Worm (Caenorhabditis elegans) whole organism, L2 larva: ENCODE results near the gene T03F6.6.

Experiments
- C34F6.9 ChIP-seq: fragments of 150-350 bp; optimal IDR thresholded peaks from 2 replicates; lab custom pipeline; 2014; ENCODE audit warnings: missing biosample characterization, missing genetic modification characterization
- F13H6.1 ChIP-seq: sonication (generic microtip); optimal IDR thresholded peaks from 2 replicates; lab custom pipeline; 2016; ENCODE audit warnings: missing genetic modification characterization, missing compliant biosample characterization
- R02D3.7 ChIP-seq: fragments of 150-350 bp; optimal IDR thresholded peaks from 2 replicates; lab custom pipeline; 2014; ENCODE audit warnings: missing biosample characterization, missing genetic modification characterization
- Y55F3AM.14 ChIP-seq: fragments of 200-800 bp; sonication (Bioruptor generic); optimal IDR thresholded peaks from 2 replicates; lab custom pipeline; 2018; ENCODE audit warnings: mild to moderate bottlenecking, missing genetic modification characterization, missing compliant biosample characterization
- ZK546.5 ChIP-seq: sonication (generic microtip); optimal IDR thresholded peaks from 2 replicates; lab custom pipeline; 2017; ENCODE audit warnings: missing biosample characterization, missing genetic modification characterization
- alr-1 ChIP-seq: fragments of 150-350 bp; optimal IDR thresholded peaks from 2 replicates; lab custom pipeline; 2014; ENCODE audit warnings: missing biosample characterization, missing genetic modification characterization
- aly-2 ChIP-seq: fragments of 150-350 bp; optimal IDR thresholded peaks from 2 replicates; lab custom pipeline; 2014; ENCODE audit warnings: missing biosample characterization, missing genetic modification characterization
- ceh-16 ChIP-seq: fragments of 150-350 bp; optimal IDR thresholded peaks from 2 replicates; lab custom pipeline; 2014; ENCODE audit warnings: missing biosample characterization, missing genetic modification characterization
- ceh-82 ChIP-seq: fragments of 150-350 bp; optimal IDR thresholded peaks from 2 replicates; lab custom pipeline; 2014; ENCODE audit warnings: missing biosample characterization, missing genetic modification characterization
- crh-2 ChIP-seq: sonication (generic microtip); optimal IDR thresholded peaks from 2 replicates; lab custom pipeline; 2017; ENCODE audit warnings: missing biosample characterization, missing genetic modification characterization
- dmd-4 ChIP-seq: sonication (generic microtip); optimal IDR thresholded peaks from 2 replicates; lab custom pipeline; 2017; ENCODE audit warnings: missing biosample characterization, missing genetic modification characterization
- elt-1 ChIP-seq: fragments of 150-350 bp; optimal IDR thresholded peaks from 2 replicates; lab custom pipeline; 2014; ENCODE audit warnings: missing biosample characterization, missing genetic modification characterization
- elt-3 ChIP-seq: sonication (generic microtip); optimal IDR thresholded peaks from 2 replicates; lab custom pipeline; 2017; ENCODE audit warnings: missing biosample characterization, missing genetic modification characterization
- gmeb-1 ChIP-seq: fragments of 150-350 bp; optimal IDR thresholded peaks from 2 replicates; lab custom pipeline; 2014; ENCODE audit warnings: missing biosample characterization, missing genetic modification characterization
- lin-11 ChIP-seq: fragments of 150-350 bp; sonication (generic microtip); optimal IDR thresholded peaks from 2 replicates; lab custom pipeline; 2014; ENCODE audit warnings: missing biosample characterization, missing genetic modification characterization, inconsistent platforms, mixed read lengths
- lin-13 ChIP-seq: fragments of 150-350 bp; optimal IDR thresholded peaks from 2 replicates; lab custom pipeline; 2014; ENCODE audit warnings: missing biosample characterization, missing genetic modification reagents, missing genetic modification characterization
- lin-39 ChIP-seq: fragments of 150-350 bp; optimal IDR thresholded peaks from 2 replicates; lab custom pipeline; 2014; ENCODE audit warnings: missing biosample characterization, missing genetic modification reagents, missing genetic modification characterization
- lsy-2 ChIP-seq, 2 experiments: fragments of 150-350 bp in 1 of 2; sonication (generic microtip) in 1 of 2; optimal IDR thresholded peaks; 2 replicates each; lab custom pipeline; 2014 to 2017; ENCODE audit warnings: missing biosample characterization in 2 of 2, missing genetic modification characterization in 2 of 2
- mab-5 ChIP-seq: fragments of 150-350 bp; optimal IDR thresholded peaks from 2 replicates; lab custom pipeline; 2014; ENCODE audit warnings: missing biosample characterization, missing genetic modification characterization
- mbf-1 ChIP-seq: sonication (generic microtip); optimal IDR thresholded peaks from 2 replicates; lab custom pipeline; 2017; ENCODE audit warnings: missing biosample characterization, missing genetic modification characterization
- nhr-10 ChIP-seq: sonication (generic microtip); optimal IDR thresholded peaks from 2 replicates; lab custom pipeline; 2017; ENCODE audit warnings: missing biosample characterization, missing genetic modification characterization
- nhr-129 ChIP-seq: fragments of 150-350 bp; optimal IDR thresholded peaks from 2 replicates; lab custom pipeline; 2014; ENCODE audit warnings: missing biosample characterization, missing genetic modification characterization
- nhr-23 ChIP-seq: fragments of 150-350 bp; optimal IDR thresholded peaks from 2 replicates; lab custom pipeline; 2014; ENCODE audit warnings: missing biosample characterization, missing genetic modification reagents, missing genetic modification characterization
- nhr-237 ChIP-seq: fragments of 150-350 bp; optimal IDR thresholded peaks from 2 replicates; lab custom pipeline; 2014; ENCODE audit warnings: missing biosample characterization, missing genetic modification characterization
- nhr-25 ChIP-seq: fragments of 150-350 bp; sonication (generic microtip); optimal IDR thresholded peaks from 3 replicates; lab custom pipeline; 2014; ENCODE audit warnings: missing biosample characterization, missing genetic modification characterization
- nhr-6 ChIP-seq: fragments of 150-350 bp; optimal IDR thresholded peaks from 2 replicates; lab custom pipeline; 2014; ENCODE audit warnings: missing biosample characterization, missing genetic modification characterization
- nhr-77 ChIP-seq: fragments of 150-350 bp; optimal IDR thresholded peaks from 2 replicates; lab custom pipeline; 2014; ENCODE audit warnings: missing biosample characterization, missing genetic modification characterization
- sma-9 ChIP-seq, 2 experiments: fragments of 150-350 bp in 1 of 2; sonication (generic microtip) in 1 of 2; optimal IDR thresholded peaks; 2 replicates each; lab custom pipeline; 2014 to 2016; ENCODE audit warnings: missing genetic modification characterization in 2 of 2, mild to moderate bottlenecking in 1 of 2, missing biosample characterization in 1 of 2, missing compliant biosample characterization in 1 of 2, missing genetic modification reagents in 1 of 2, moderate library complexity in 1 of 2
- snpc-4 ChIP-seq: fragments of 150-350 bp; optimal IDR thresholded peaks from 2 replicates; lab custom pipeline; 2014; ENCODE audit warnings: missing biosample characterization, missing genetic modification characterization
- unc-55 ChIP-seq: fragments of 150-350 bp; sonication (generic microtip); optimal IDR thresholded peaks from 3 replicates; lab custom pipeline; 2014; ENCODE audit warnings: missing biosample characterization, missing genetic modification reagents, missing genetic modification characterization
- unc-62 ChIP-seq: fragments of 150-350 bp; optimal IDR thresholded peaks from 2 replicates; lab custom pipeline; 2014; ENCODE audit warnings: missing biosample characterization, missing genetic modification reagents, missing genetic modification characterization
- zag-1 ChIP-seq: fragments of 150-350 bp; optimal IDR thresholded peaks from 2 replicates; lab custom pipeline; 2014; ENCODE audit warnings: missing biosample characterization, missing genetic modification characterization
- ztf-1 ChIP-seq: fragments of 200-800 bp; sonication (Bioruptor generic); conservative IDR thresholded peaks from 2 replicates; pipeline ENCODE4 v1.3.6; 2022; ENCODE audit warnings: missing genetic modification characterization, missing compliant biosample characterization
- ztf-11 ChIP-seq: sonication (generic microtip); optimal IDR thresholded peaks from 2 replicates; lab custom pipeline; 2017; ENCODE audit warnings: missing biosample characterization, missing genetic modification characterization

T03F6.6 gene

DNA sequence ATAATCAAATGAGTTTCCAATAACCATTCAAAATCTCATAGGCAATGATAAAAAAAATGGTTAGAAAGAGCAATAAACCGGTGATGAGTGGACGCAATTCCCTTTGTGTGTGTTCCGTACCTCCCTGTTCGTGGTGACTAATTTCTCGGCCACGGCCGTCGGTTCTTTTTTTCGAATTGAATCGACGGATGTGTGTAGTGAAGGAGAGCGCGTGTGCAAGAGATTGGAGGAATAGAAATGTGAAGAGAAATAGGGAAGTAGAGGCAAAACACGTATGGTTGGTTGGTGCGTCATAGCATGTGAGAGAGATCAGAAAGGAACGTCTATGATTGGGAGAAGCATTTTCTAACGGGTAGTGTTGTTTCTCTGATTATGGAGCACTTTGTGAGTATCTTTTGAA is 20.2 kb downstream of the T03F6.6 start (continued):
- TF ChIP-seq zag-1 (tag; lab: Kevin White, UChicago): no peak

DNA sequence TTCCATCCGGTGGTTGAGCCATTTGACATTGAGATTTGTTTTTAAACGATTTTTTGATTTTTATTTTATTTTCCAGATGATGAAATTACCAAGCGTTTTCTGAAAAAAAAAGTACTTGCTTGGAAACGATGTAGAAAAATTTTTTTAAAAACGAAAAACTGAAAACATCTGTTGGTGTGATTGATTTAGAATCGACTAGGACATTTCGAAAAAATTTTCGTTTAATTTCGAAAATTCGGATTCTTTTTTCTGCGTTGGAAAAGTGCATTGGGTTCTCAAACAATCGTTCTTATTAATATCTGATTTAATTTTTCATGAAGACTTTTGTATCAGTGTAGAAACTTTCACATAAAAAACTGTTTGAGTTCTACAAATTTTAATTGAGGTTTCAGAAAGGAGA is 20.8 kb downstream of the T03F6.6 start, which contains the start of gene F53A2.9:
Gene F53A2.9, minus strand, starts transcription at position 101 of the 400 bp plus-strand sequence.
- TF ChIP-seq lin-39 (tag; lab: Kevin White, UChicago): no peak
- no peak for TF ChIP-seq snpc-4 (tag; lab: Kevin White, UChicago)

ce11 chrIII:13350964-13351363 is 29.1 kb downstream of the T03F6.6 start:
- TF ChIP-seq nhr-6: no peak
- TF ChIP-seq elt-3: no peak
- TF ChIP-seq C34F6.9 (tag; lab: Kevin White, UChicago): no peak
- no peak for TF ChIP-seq nhr-25 (tag; lab: Kevin White, UChicago)
- TF ChIP-seq lin-11 (tag; lab: Kevin White, UChicago): no peak
- TF ChIP-seq Y55F3AM.14 (GFP tag; lab: Kevin White, UChicago): no peak
- TF ChIP-seq lsy-2 (tag; optimal IDR thresholded peaks at IDR 0.05; lab: Kevin White, UChicago): peak in 1 of 2 experiments; percentile 47
- no peak for TF ChIP-seq mbf-1
- peak; percentile 4 for TF ChIP-seq unc-55 (GFP tag; lab: Kevin White, UChicago)
- TF ChIP-seq nhr-77: no peak
- TF ChIP-seq ZK546.5 (tag; lab: Kevin White, UChicago): no peak
- no peak for TF ChIP-seq gmeb-1 (tag; lab: Kevin White, UChicago)
- no peak for TF ChIP-seq lin-13 (GFP tag; lab: Kevin White, UChicago)
- TF ChIP-seq F13H6.1 (tag; lab: Kevin White, UChicago): no peak
- peak; percentile 76 for TF ChIP-seq crh-2 (tag; lab: Kevin White, UChicago)

- TF ChIP-seq ceh-16 (tag; lab: Kevin White, UChicago) (no peak), ztf-11 (tag; lab: Kevin White, UChicago) (no peak), nhr-237 (tag; lab: Kevin White, UChicago) (no peak), zag-1 (tag; lab: Kevin White, UChicago) (no peak)
Measured at ce11 chrIII:13348891-13349290, 31.2 kb downstream of the T03F6.6 start.

ce11 chrIII:13347782-13348327 is 32.2 kb downstream of the T03F6.6 start:
- no peak for TF ChIP-seq nhr-129 (tag; lab: Kevin White, UChicago)
- TF ChIP-seq sma-9 (GFP tag; optimal IDR thresholded peaks at IDR 0.05; lab: Kevin White, UChicago): peak; percentile 29
- no peak for TF ChIP-seq sma-9 (tag; optimal IDR thresholded peaks at IDR 0.05; lab: Kevin White, UChicago)
- no peak for TF ChIP-seq ceh-82 (tag; lab: Kevin White, UChicago)
- TF ChIP-seq unc-55 (GFP tag; lab: Kevin White, UChicago): peak; percentile 70
- no peak for TF ChIP-seq R02D3.7

- TF ChIP-seq ztf-1 (GFP tag; lab: Robert Waterston, UW) (no peak), dmd-4 (tag; lab: Kevin White, UChicago) (no peak), nhr-10 (tag; lab: Kevin White, UChicago) (no peak), zag-1 (tag; lab: Kevin White, UChicago) (no peak), snpc-4 (tag; lab: Kevin White, UChicago) (no peak), elt-1 (tag; lab: Kevin White, UChicago) (no peak), Y55F3AM.14 (GFP tag; lab: Kevin White, UChicago) (no peak), nhr-6 (no peak), mab-5 (tag; lab: Kevin White, UChicago) (no peak), unc-62 (no peak), nhr-77 (no peak), ZK546.5 (tag; lab: Kevin White, UChicago) (no peak), R02D3.7 (no peak), mbf-1 (no peak), nhr-23 (tag; lab: Kevin White, UChicago) (no peak), lin-11 (tag; lab: Kevin White, UChicago) (no peak), lin-13 (GFP tag; lab: Kevin White, UChicago) (no peak), alr-1 (tag; lab: Kevin White, UChicago) (no peak), aly-2 (tag; lab: Kevin White, UChicago) (no peak), ceh-16 (tag; lab: Kevin White, UChicago) (no peak)
Measured at ce11 chrIII:13346785-13347184, 33.3 kb downstream of the T03F6.6 start, which contains the start of gene mtm-6. Gene mtm-6 (plus strand): TSS chrIII:13347085.
